Worm (Caenorhabditis elegans): Measurements from ENCODE around the gene bre-2.

The bre-2 gene

ce11 chrIII:13182003-13182402, 42.6 kb upstream of the bre-2 start (continued):
- TF ChIP-seq madf-2 (tag; optimal IDR thresholded peaks at IDR 0.05) = no peak
- TF ChIP-seq dmd-4 (tag; optimal IDR thresholded peaks at IDR 0.05; ENCODE audit: borderline replicate concordance) = no peak
- TF ChIP-seq pax-1 (tag; optimal IDR thresholded peaks at IDR 0.05) = peak; percentile 93
- no peak for TF ChIP-seq ahr-1 (tag; optimal IDR thresholded peaks at IDR 0.05)
- TF ChIP-seq syd-9 (tag; optimal IDR thresholded peaks at IDR 0.05) = no peak
- TF ChIP-seq C38D4.7 (GFP tag; optimal IDR thresholded peaks at IDR 0.05) = no peak
- TF ChIP-seq K09A11.1 (tag; optimal IDR thresholded peaks at IDR 0.05; ENCODE audit: insufficient read depth) = no peak
- TF ChIP-seq unc-86 (tag; optimal IDR thresholded peaks at IDR 0.05) = no peak
- TF ChIP-seq ceh-24 (tag; optimal IDR thresholded peaks at IDR 0.05) = no peak
- TF ChIP-seq hlh-30 (tag; optimal IDR thresholded peaks at IDR 0.05; ENCODE audit: insufficient read depth) = no peak
- TF ChIP-seq ceh-19 (GFP tag; optimal IDR thresholded peaks at IDR 0.05) = no peak
- TF ChIP-seq hlh-13 (GFP tag; optimal IDR thresholded peaks at IDR 0.05) = no peak
- no peak for TF ChIP-seq T23F11.4 (GFP tag; optimal IDR thresholded peaks at IDR 0.05)
- peak; percentile 44 for TF ChIP-seq dve-1 (tag; optimal IDR thresholded peaks at IDR 0.05)
- TF ChIP-seq npax-4 (tag; optimal IDR thresholded peaks at IDR 0.05) = no peak
- TF ChIP-seq fax-1 (tag; optimal IDR thresholded peaks at IDR 0.05) = no peak
- no peak for TF ChIP-seq hlh-8 (tag; optimal IDR thresholded peaks at IDR 0.05)
- no peak for TF ChIP-seq odd-2 (tag; optimal IDR thresholded peaks at IDR 0.05)
- TF ChIP-seq ztf-16 (tag; optimal IDR thresholded peaks at IDR 0.05) = peak; percentile 13
- TF ChIP-seq sox-2 (GFP tag; IDR thresholded peaks at IDR 0.05) = no peak
- TF ChIP-seq unc-55 (GFP tag; optimal IDR thresholded peaks at IDR 0.05) = no peak
- TF ChIP-seq sox-4 (tag; optimal IDR thresholded peaks at IDR 0.05) = no peak
- no peak for TF ChIP-seq lin-11 (tag; optimal IDR thresholded peaks at IDR 0.05)
- TF ChIP-seq eyg-1 (tag; optimal IDR thresholded peaks at IDR 0.05) = no peak
- TF ChIP-seq ceh-22 (tag; optimal IDR thresholded peaks at IDR 0.05) = no peak
- no peak for TF ChIP-seq nhr-232 (tag; optimal IDR thresholded peaks at IDR 0.05)
- peak; percentile 33 for TF ChIP-seq ceh-31 (tag; optimal IDR thresholded peaks at IDR 0.05)
- TF ChIP-seq tbx-2 (tag; optimal IDR thresholded peaks at IDR 0.05) = peak; percentile 47
- no peak for TF ChIP-seq Y22D7AL.16 (tag; optimal IDR thresholded peaks at IDR 0.05)
- TF ChIP-seq mec-3 (tag; optimal IDR thresholded peaks at IDR 0.05; ENCODE audit: borderline replicate concordance) = no peak
- TF ChIP-seq ceh-2 (tag; optimal IDR thresholded peaks at IDR 0.05) = no peak
- TF ChIP-seq pha-4 (tag; optimal IDR thresholded peaks at IDR 0.05) = no peak
- no peak for TF ChIP-seq ttx-3 (tag; optimal IDR thresholded peaks at IDR 0.05)
- TF ChIP-seq hlh-6 (tag; optimal IDR thresholded peaks at IDR 0.05) = no peak
- no peak for TF ChIP-seq tbx-7 (tag; optimal IDR thresholded peaks at IDR 0.05)
- no peak for TF ChIP-seq pat-9 (tag; optimal IDR thresholded peaks at IDR 0.05)
- no peak for TF ChIP-seq gmeb-2 (tag; optimal IDR thresholded peaks at IDR 0.05)

- peak; percentile 75 for TF ChIP-seq nfya-1 (tag; optimal IDR thresholded peaks at IDR 0.05)
- TF ChIP-seq C38D4.7 (GFP tag; optimal IDR thresholded peaks at IDR 0.05) = no peak
Observed at ce11 chrIII:13176876-13177275, 37.5 kb upstream of the bre-2 start.

- TF ChIP-seq pha-4 (tag; optimal IDR thresholded peaks at IDR 0.05) (no peak), unc-42 (tag; optimal IDR thresholded peaks at IDR 0.05) (no peak), ets-4 (tag; optimal IDR thresholded peaks at IDR 0.05) (no peak), elt-4 (tag; optimal IDR thresholded peaks at IDR 0.05) (no peak), hlh-30 (tag; optimal IDR thresholded peaks at IDR 0.05; ENCODE audit: insufficient read depth) (no peak)
Observed at ce11 chrIII:13173687-13174086, 34.3 kb upstream of the bre-2 start.
